Worm (Caenorhabditis elegans) whole organism, L2 larva: ENCODE results near the gene clec-139.

Source experiments
- nhr-6 ChIP-seq: fragments of 150-350 bp; optimal IDR thresholded peaks from 2 replicates; lab custom pipeline; 2014; ENCODE audit warnings: missing biosample characterization, missing genetic modification characterization
- sem-4 ChIP-seq: fragments of 150-350 bp; optimal IDR thresholded peaks from 2 replicates; lab custom pipeline; 2014; ENCODE audit warnings: missing biosample characterization, missing genetic modification reagents, missing genetic modification characterization
- snpc-4 ChIP-seq: fragments of 150-350 bp; optimal IDR thresholded peaks from 2 replicates; lab custom pipeline; 2014; ENCODE audit warnings: missing biosample characterization, missing genetic modification characterization
- unc-62 ChIP-seq: fragments of 150-350 bp; optimal IDR thresholded peaks from 2 replicates; lab custom pipeline; 2014; ENCODE audit warnings: missing biosample characterization, missing genetic modification reagents, missing genetic modification characterization
- zag-1 ChIP-seq: fragments of 150-350 bp; optimal IDR thresholded peaks from 2 replicates; lab custom pipeline; 2014; ENCODE audit warnings: missing biosample characterization, missing genetic modification characterization
- ztf-4 ChIP-seq: fragments of 150-350 bp; optimal IDR thresholded peaks from 2 replicates; lab custom pipeline; 2014; ENCODE audit warnings: missing biosample characterization, missing genetic modification characterization

DNA sequence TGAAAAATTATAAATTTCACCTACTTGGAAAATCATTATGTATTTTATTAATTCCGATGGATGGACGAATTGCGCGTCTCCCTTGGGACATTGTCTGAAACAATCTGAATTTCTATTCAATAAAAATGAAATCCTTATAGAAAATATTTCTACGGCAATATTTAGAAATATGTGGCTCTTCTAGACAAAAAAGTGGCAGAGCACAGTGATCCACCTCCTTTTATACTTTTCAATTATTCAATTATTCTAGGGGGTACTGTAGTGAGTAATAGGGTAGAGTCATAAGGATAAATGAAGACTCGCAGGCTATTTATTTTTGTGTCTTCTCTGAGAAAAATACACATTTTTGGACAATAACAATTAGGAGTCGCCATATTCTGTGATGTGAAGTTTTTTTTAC lies 41.6 kb upstream of the clec-139 start, which contains the start of gene T05A7.12:
- no peak for TF ChIP-seq ztf-4 (tag; lab: Kevin White, UChicago)
- TF ChIP-seq sem-4, result no peak
- no peak for TF ChIP-seq unc-62 (GFP tag; lab: Kevin White, UChicago)
- no peak for TF ChIP-seq snpc-4
- TF ChIP-seq nhr-6, result no peak
- TF ChIP-seq zag-1 (tag; lab: Kevin White, UChicago), result no peak
